Worm (Caenorhabditis elegans): ENCODE measurements around the gene C31B8.12.
A peak's percentile ranks its signal among the peaks of the same experiment; 100 is the strongest.

- TF ChIP-seq mxl-1 (tag; optimal IDR thresholded peaks at IDR 0.05) = no peak
- TF ChIP-seq F37B4.10 (GFP tag; IDR thresholded peaks at IDR 0.05) = peak; percentile 95; the same call in 1 of the 2 replicates
- TF ChIP-seq snpc-3.4 (tag; optimal IDR thresholded peaks at IDR 0.05) = no peak
- TF ChIP-seq egl-18 (GFP tag; IDR thresholded peaks at IDR 0.05) = no peak
- no peak for TF ChIP-seq cebp-1 (GFP tag; IDR thresholded peaks at IDR 0.05)
- no peak for TF ChIP-seq cebp-1 (tag; optimal IDR thresholded peaks at IDR 0.05)
- TF ChIP-seq snpc-4 (GFP tag; optimal IDR thresholded peaks at IDR 0.05) = no peak
- TF ChIP-seq snpc-4 (tag; optimal IDR thresholded peaks at IDR 0.05) = no peak
- TF ChIP-seq F55B11.4 (tag; optimal IDR thresholded peaks at IDR 0.05; ENCODE audit: borderline replicate concordance, insufficient read depth) = no peak
- TF ChIP-seq unc-130 (GFP tag; optimal IDR thresholded peaks at IDR 0.05) = no peak
These were observed 51.1 kb downstream of the C31B8.12 start for ce11 chrV:2876188-2876831.

Measured in whole organism, young adult.